Worm (Caenorhabditis elegans) whole organism, L1 larva: ENCODE measurements around the gene subs-4.

Experiments used
- C04F5.9 ChIP-seq: sonication (generic microtip); optimal IDR thresholded peaks from 2 replicates; lab custom pipeline; 2016; ENCODE audit warnings: missing genetic modification characterization, missing compliant biosample characterization
- C16A3.4 ChIP-seq: fragments of 150-350 bp; optimal IDR thresholded peaks from 2 replicates; lab custom pipeline; 2014; ENCODE audit warnings: missing biosample characterization, missing genetic modification characterization
- C34B4.2 ChIP-seq: sonication (generic microtip); optimal IDR thresholded peaks from 2 replicates; lab custom pipeline; 2017; ENCODE audit warnings: mild to moderate bottlenecking, missing genetic modification characterization, missing compliant biosample characterization
- F16B12.6 ChIP-seq: fragments of 150-350 bp; optimal IDR thresholded peaks from 2 replicates; lab custom pipeline; 2014; ENCODE audit warnings: missing biosample characterization, missing genetic modification characterization
- Y116A8C.19 ChIP-seq: sonication (generic microtip); optimal IDR thresholded peaks from 2 replicates; lab custom pipeline; 2016; ENCODE audit warnings: missing compliant biosample characterization, missing genetic modification characterization, borderline replicate concordance
- ceh-82 ChIP-seq, 3 experiments: fragments of 150-350 bp in 1 of 3; sonication (generic microtip) in 2 of 3; optimal IDR thresholded peaks; 2 replicates each; lab custom pipeline; 2014 to 2017; ENCODE audit warnings: missing biosample characterization in 3 of 3, missing genetic modification characterization in 3 of 3
- ceh-90 ChIP-seq: sonication (generic microtip); optimal IDR thresholded peaks from 2 replicates; lab custom pipeline; 2016; ENCODE audit warnings: missing genetic modification characterization, missing compliant biosample characterization
- dpl-1 ChIP-seq, 3 experiments: fragments of 150-350 bp in 2 of 3; sonication (generic microtip) in 1 of 3; optimal IDR thresholded peaks; 2 replicates each; lab custom pipeline; 2014 to 2017; ENCODE audit warnings: missing biosample characterization in 3 of 3, missing genetic modification characterization in 3 of 3, missing genetic modification reagents in 3 of 3
- dsc-1 ChIP-seq: sonication (generic microtip); optimal IDR thresholded peaks from 2 replicates; lab custom pipeline; 2016; ENCODE audit warnings: mild to moderate bottlenecking, missing genetic modification characterization, missing compliant biosample characterization
- efl-1 ChIP-seq, 4 experiments: fragments of 150-350 bp; optimal IDR thresholded peaks in 3 of 4; peaks in 1 of 4; 1 replicate in 1 of 4; 2 replicates in 3 of 4; lab custom pipeline; 2014; ENCODE audit warnings: missing biosample characterization in 2 of 4, missing genetic modification characterization in 2 of 4, missing genetic modification reagents in 2 of 4
- efl-3 ChIP-seq: fragments of 200-800 bp; sonication (Bioruptor generic); optimal IDR thresholded peaks from 2 replicates; lab custom pipeline; 2018; ENCODE audit warnings: mild to moderate bottlenecking, missing genetic modification characterization, missing compliant biosample characterization
- egl-13 ChIP-seq: sonication (generic microtip); optimal IDR thresholded peaks from 2 replicates; lab custom pipeline; 2016; ENCODE audit warnings: missing genotype, missing genetic modification reagents, missing genetic modification characterization, missing compliant biosample characterization
- egl-27 ChIP-seq, 2 experiments: fragments of 150-350 bp in 1 of 2; sonication (generic microtip); optimal IDR thresholded peaks; 3 replicates each; lab custom pipeline; 2017 to 2018; ENCODE audit warnings: missing biosample characterization in 2 of 2, missing genetic modification characterization in 2 of 2, missing genetic modification reagents in 2 of 2
- elt-2 ChIP-seq: sonication (generic microtip); optimal IDR thresholded peaks from 2 replicates; lab custom pipeline; 2016; ENCODE audit warnings: missing genetic modification characterization, mild to moderate bottlenecking, inconsistent platforms, missing compliant biosample characterization, missing genetic modification reagents
- elt-3 ChIP-seq, 6 experiments: fragments of 150-350 bp in 1 of 6; sonication (generic microtip); optimal IDR thresholded peaks; 2 replicates each; lab custom pipeline; 2017 to 2018; ENCODE audit warnings: missing biosample characterization in 6 of 6, missing genetic modification characterization in 6 of 6, inconsistent platforms in 1 of 6
- fkh-8 ChIP-seq: sonication (generic microtip); optimal IDR thresholded peaks from 2 replicates; lab custom pipeline; 2016; ENCODE audit warnings: mild to moderate bottlenecking, missing genetic modification characterization, missing compliant biosample characterization
- fos-1 ChIP-seq: fragments of 150-350 bp; optimal IDR thresholded peaks from 2 replicates; lab custom pipeline; 2014; ENCODE audit warnings: missing biosample characterization, missing genetic modification characterization
- hlh-4 ChIP-seq: sonication (generic microtip); optimal IDR thresholded peaks from 2 replicates; lab custom pipeline; 2016; ENCODE audit warnings: mild to moderate bottlenecking, missing genetic modification characterization, missing compliant biosample characterization
- hpl-2 ChIP-seq: fragments of 150-350 bp; optimal IDR thresholded peaks from 2 replicates; lab custom pipeline; 2014; ENCODE audit warnings: missing biosample characterization, missing genetic modification reagents, missing genetic modification characterization
- irx-1 ChIP-seq: sonication (generic microtip); optimal IDR thresholded peaks from 2 replicates; lab custom pipeline; 2016; ENCODE audit warnings: missing genetic modification characterization, missing compliant biosample characterization
- isw-1 ChIP-seq: fragments of 200-800 bp; sonication (Bioruptor generic); IDR thresholded peaks from 2 replicates; pipeline ENCODE4 v1.3.6; 2022; ENCODE audit warnings: missing genetic modification characterization, missing compliant biosample characterization
- jun-1 ChIP-seq: fragments of 150-350 bp; optimal IDR thresholded peaks from 2 replicates; lab custom pipeline; 2014; ENCODE audit warnings: missing biosample characterization, missing genetic modification reagents, missing genetic modification characterization
- lin-13 ChIP-seq: fragments of 150-350 bp; optimal IDR thresholded peaks from 2 replicates; lab custom pipeline; 2014; ENCODE audit warnings: missing biosample characterization, missing genetic modification reagents, missing genetic modification characterization
- lin-14 ChIP-seq: fragments of 200-800 bp; sonication (Bioruptor generic); optimal IDR thresholded peaks from 2 replicates; lab custom pipeline; 2018; ENCODE audit warnings: mild to moderate bottlenecking, missing genetic modification characterization, moderate library complexity, missing compliant biosample characterization
- lin-35 ChIP-seq, 2 experiments: fragments of 150-350 bp; optimal IDR thresholded peaks; 2 replicates each; lab custom pipeline; 2014; ENCODE audit warnings: missing biosample characterization in 2 of 2, missing genetic modification characterization in 2 of 2, missing genetic modification reagents in 2 of 2
- lin-39 ChIP-seq: fragments of 150-350 bp; optimal IDR thresholded peaks from 2 replicates; lab custom pipeline; 2014; ENCODE audit warnings: missing biosample characterization, missing genetic modification reagents, missing genetic modification characterization
- mdl-1 ChIP-seq, 2 experiments: fragments of 150-350 bp; optimal IDR thresholded peaks; 2 replicates each; lab custom pipeline; 2014 to 2017; ENCODE audit warnings: missing biosample characterization in 2 of 2, missing genetic modification characterization in 2 of 2, inconsistent platforms in 1 of 2
- mef-2 ChIP-seq: fragments of 150-350 bp; optimal IDR thresholded peaks from 2 replicates; lab custom pipeline; 2014; ENCODE audit warnings: missing biosample characterization, missing genetic modification characterization
- nhr-12 ChIP-seq: sonication (generic microtip); optimal IDR thresholded peaks from 2 replicates; lab custom pipeline; 2017; ENCODE audit warnings: missing biosample characterization, missing genetic modification characterization
- nhr-19 ChIP-seq: fragments of 200-800 bp; sonication (Bioruptor generic); conservative IDR thresholded peaks from 2 replicates; pipeline ENCODE4 v1.3.6; 2022; ENCODE audit warnings: missing genetic modification characterization, missing compliant biosample characterization
- nhr-28 ChIP-seq: fragments of 150-350 bp; optimal IDR thresholded peaks from 2 replicates; lab custom pipeline; 2014; ENCODE audit warnings: missing biosample characterization, missing genetic modification characterization
- nhr-47 ChIP-seq: sonication (generic microtip); optimal IDR thresholded peaks from 2 replicates; lab custom pipeline; 2016; ENCODE audit warnings: mild to moderate bottlenecking, missing genetic modification characterization, moderate library complexity, missing compliant biosample characterization
- nhr-77 ChIP-seq: fragments of 150-350 bp; optimal IDR thresholded peaks from 2 replicates; lab custom pipeline; 2014; ENCODE audit warnings: missing biosample characterization, missing genetic modification characterization
- nhr-85 ChIP-seq: sonication (generic microtip); peaks from one replicate; lab custom pipeline; 2016; ENCODE audit warnings: missing genetic modification characterization, inconsistent platforms, missing compliant biosample characterization
- pag-3 ChIP-seq: sonication (generic microtip); optimal IDR thresholded peaks from 2 replicates; lab custom pipeline; 2017; ENCODE audit warnings: missing genetic modification characterization, mild to moderate bottlenecking, missing compliant biosample characterization, antibody characterized with exemption, borderline replicate concordance; ENCODE audit not compliant: insufficient read depth
- rnt-1 ChIP-seq: sonication (generic microtip); optimal IDR thresholded peaks from 2 replicates; lab custom pipeline; 2016; ENCODE audit warnings: mild to moderate bottlenecking, missing genetic modification characterization, moderate library complexity, missing compliant biosample characterization
- skn-1 ChIP-seq: fragments of 150-350 bp; optimal IDR thresholded peaks from 2 replicates; lab custom pipeline; 2014; ENCODE audit warnings: missing biosample characterization, missing genetic modification characterization
- snu-23 ChIP-seq: sonication (generic microtip); optimal IDR thresholded peaks from 2 replicates; lab custom pipeline; 2016; ENCODE audit warnings: missing genetic modification characterization, missing compliant biosample characterization
- sup-37 ChIP-seq: fragments of 200-800 bp; sonication (Bioruptor generic); optimal IDR thresholded peaks from 2 replicates; lab custom pipeline; 2018; ENCODE audit warnings: mild to moderate bottlenecking, missing genetic modification characterization, missing compliant biosample characterization
- swsn-7 ChIP-seq: sonication (generic microtip); optimal IDR thresholded peaks from 2 replicates; lab custom pipeline; 2016; ENCODE audit warnings: missing genetic modification characterization, missing compliant biosample characterization
- tbx-2 ChIP-seq: sonication (generic microtip); optimal IDR thresholded peaks from 2 replicates; lab custom pipeline; 2016; ENCODE audit warnings: missing genetic modification characterization, missing compliant biosample characterization
- unc-86 ChIP-seq: sonication (generic microtip); optimal IDR thresholded peaks from 2 replicates; lab custom pipeline; 2016; ENCODE audit warnings: missing genetic modification characterization, missing compliant biosample characterization
- unc-98 ChIP-seq: fragments of 200-800 bp; sonication (Bioruptor generic); IDR thresholded peaks from 2 replicates; pipeline ENCODE4 v1.3.6; 2022; ENCODE audit warnings: missing genetic modification characterization, missing compliant biosample characterization
- vab-15 ChIP-seq: sonication (generic microtip); optimal IDR thresholded peaks from 2 replicates; lab custom pipeline; 2017; ENCODE audit warnings: missing genotype, mild to moderate bottlenecking, missing genetic modification characterization, missing compliant biosample characterization
- xbp-1 ChIP-seq: sonication (generic microtip); optimal IDR thresholded peaks from 2 replicates; lab custom pipeline; 2016; ENCODE audit warnings: missing genetic modification characterization, missing compliant biosample characterization
- zag-1 ChIP-seq: fragments of 150-350 bp; optimal IDR thresholded peaks from 2 replicates; lab custom pipeline; 2014; ENCODE audit warnings: missing biosample characterization, missing genetic modification characterization
- zip-4 ChIP-seq: fragments of 200-800 bp; sonication (Bioruptor generic); optimal IDR thresholded peaks from 2 replicates; lab custom pipeline; 2018; ENCODE audit warnings: mild to moderate bottlenecking, missing genetic modification characterization, moderate library complexity, missing compliant biosample characterization
- ztf-11 ChIP-seq, 2 experiments: sonication (generic microtip); optimal IDR thresholded peaks; 2 replicates each; lab custom pipeline; 2016 to 2017; ENCODE audit warnings: missing genetic modification characterization in 2 of 2, missing biosample characterization in 1 of 2, missing compliant biosample characterization in 1 of 2
- ztf-4 ChIP-seq: fragments of 150-350 bp; optimal IDR thresholded peaks from 2 replicates; lab custom pipeline; 2014; ENCODE audit warnings: missing biosample characterization, missing genetic modification characterization

Gene subs-4

ce11 chrIII:11366467-11366866 is 15.6 kb upstream of the subs-4 start, which contains the start of gene T28D6.3:
Gene T28D6.3, plus strand, starts transcription at chrIII:11366767.
- TF ChIP-seq lin-35 (GFP tag; optimal IDR thresholded peaks at IDR 0.05; lab: Kevin White, UChicago) = no peak
- TF ChIP-seq elt-3 (tag; optimal IDR thresholded peaks at IDR 0.05; lab: Kevin White, UChicago) = peak in 1 of 6 experiments; percentile 1

ce11 chrIII:11371236-11371635 is 10.8 kb upstream of the subs-4 start:
- TF ChIP-seq lin-39 (tag; lab: Kevin White, UChicago) = peak; percentile 1
- peak; percentile 49 for TF ChIP-seq fos-1 (tag; lab: Kevin White, UChicago)
- peak; percentile 42 for TF ChIP-seq isw-1 (GFP tag; lab: Robert Waterston, UW)
- TF ChIP-seq ztf-4 (tag; lab: Kevin White, UChicago) = no peak
- no peak for TF ChIP-seq mef-2 (tag; lab: Kevin White, UChicago)
- TF ChIP-seq lin-35 (GFP tag; optimal IDR thresholded peaks at IDR 0.05; lab: Kevin White, UChicago) = peak; percentile 58 to 73
- no peak for TF ChIP-seq sup-37 (GFP tag; lab: Kevin White, UChicago)
- peak; percentile 52 for TF ChIP-seq nhr-85 (tag; lab: Kevin White, UChicago)
- TF ChIP-seq jun-1 (tag; lab: Kevin White, UChicago) = no peak
- no peak for TF ChIP-seq egl-27 (tag; optimal IDR thresholded peaks at IDR 0.05; lab: Kevin White, UChicago)
- TF ChIP-seq pag-3 (tag; lab: Kevin White, UChicago) = no peak
- no peak for TF ChIP-seq ceh-90
- TF ChIP-seq fkh-8 (tag; lab: Kevin White, UChicago) = peak; percentile 51
- TF ChIP-seq nhr-28 (tag; lab: Kevin White, UChicago) = no peak
- peak; percentile 36 for TF ChIP-seq zip-4 (GFP tag; lab: Kevin White, UChicago)
- peak; percentile 69 for TF ChIP-seq lin-13 (GFP tag; lab: Kevin White, UChicago)
- TF ChIP-seq nhr-77 (tag; lab: Kevin White, UChicago) = peak; percentile 34
- TF ChIP-seq hpl-2 = no peak
- peak in 1 of 6 experiments; percentile 10 for TF ChIP-seq elt-3 (tag; optimal IDR thresholded peaks at IDR 0.05; lab: Kevin White, UChicago)
- TF ChIP-seq xbp-1 (tag; lab: Kevin White, UChicago) = peak; percentile 62
- peak; percentile 45 to 61 for TF ChIP-seq efl-1 (optimal IDR thresholded peaks at IDR 0.05; lab: Kevin White, UChicago)
- peak; percentile 59 to 88 for TF ChIP-seq efl-1 (GFP tag; optimal IDR thresholded peaks at IDR 0.05 in 1 of 2; lab: Kevin White, UChicago)
- TF ChIP-seq zag-1 (tag; lab: Kevin White, UChicago) = no peak
- TF ChIP-seq efl-3 (GFP tag; lab: Kevin White, UChicago) = no peak
- TF ChIP-seq Y116A8C.19 = no peak
- peak; percentile 55 for TF ChIP-seq egl-13
- peak; percentile 60 for TF ChIP-seq irx-1 (tag; lab: Kevin White, UChicago)
- peak in 1 of 2 experiments; percentile 41 for TF ChIP-seq mdl-1 (tag; optimal IDR thresholded peaks at IDR 0.05; lab: Kevin White, UChicago)
- TF ChIP-seq C04F5.9 (tag; lab: Kevin White, UChicago) = no peak
- TF ChIP-seq nhr-12 (tag; lab: Kevin White, UChicago) = no peak
- TF ChIP-seq snu-23 (GFP tag; lab: Kevin White, UChicago) = peak; percentile 78
- peak; percentile 8 to 62 (median 49) for TF ChIP-seq dpl-1 (GFP tag; optimal IDR thresholded peaks at IDR 0.05; lab: Kevin White, UChicago)
- TF ChIP-seq nhr-47 (tag; lab: Kevin White, UChicago) = peak; percentile 82
- peak; percentile 65 for TF ChIP-seq dsc-1 (tag; lab: Kevin White, UChicago)
- TF ChIP-seq rnt-1 (tag; lab: Kevin White, UChicago) = peak; percentile 81
- no peak for TF ChIP-seq C34B4.2 (tag; lab: Kevin White, UChicago)
- TF ChIP-seq F16B12.6 = peak; percentile 27
- TF ChIP-seq skn-1 (tag; lab: Kevin White, UChicago) = peak; percentile 33
- peak; percentile 69 for TF ChIP-seq nhr-19 (GFP tag; lab: Robert Waterston, UW)
- TF ChIP-seq vab-15 (tag; lab: Kevin White, UChicago) = peak; percentile 55
- peak; percentile 55 for TF ChIP-seq lin-14 (GFP tag; lab: Kevin White, UChicago)
- peak; percentile 57 for TF ChIP-seq swsn-7 (tag; lab: Kevin White, UChicago)
- no peak for TF ChIP-seq hlh-4 (tag; lab: Kevin White, UChicago)
- peak; percentile 45 for TF ChIP-seq elt-2
- 0 out of 2 replicates have a peak, but pooled peaks have one; percentile 20 for TF ChIP-seq unc-98 (GFP tag; lab: Robert Waterston, UW)
- TF ChIP-seq unc-86 (tag; lab: Kevin White, UChicago) = peak; percentile 46
- peak in 1 of 2 experiments; percentile 53 for TF ChIP-seq ztf-11 (tag; optimal IDR thresholded peaks at IDR 0.05; lab: Kevin White, UChicago)
- peak; percentile 41 to 82 (median 49) for TF ChIP-seq ceh-82 (tag; optimal IDR thresholded peaks at IDR 0.05; lab: Kevin White, UChicago)
- peak; percentile 73 for TF ChIP-seq C16A3.4 (tag; lab: Kevin White, UChicago)
- TF ChIP-seq tbx-2 (tag; lab: Kevin White, UChicago) = peak; percentile 64
